Fruit fly (Drosophila melanogaster): ENCODE measurements around the gene CG33003.

Gene CG33003

dm6 chr2L:4440881-4441737 is 40.4 kb downstream of the CG33003 start, which contains the start of gene CG15431 (continued):
- TF ChIP-seq CG6765 (GFP tag; optimal IDR thresholded peaks at IDR 0.05) (no peak), run (tag; optimal IDR thresholded peaks at IDR 0.05) (peak; percentile 17), ftz-f1 (GFP tag; optimal IDR thresholded peaks at IDR 0.05) (peak; percentile 5), HLH3B (GFP tag; IDR thresholded peaks at IDR 0.05) (peak; percentile 65; the same call in 1 of the 2 replicates), CG13624 (GFP tag; optimal IDR thresholded peaks at IDR 0.05) (peak; percentile 25), lilli (GFP tag; optimal IDR thresholded peaks at IDR 0.05) (peak; percentile 69), CG9727 (GFP tag; optimal IDR thresholded peaks at IDR 0.05) (peak; percentile 44), ac (GFP tag; optimal IDR thresholded peaks at IDR 0.05) (no peak), row (GFP tag; IDR thresholded peaks at IDR 0.05) (peak; percentile 71), Rfx (GFP tag; IDR thresholded peaks at IDR 0.05) (peak; percentile 73), CG16813 (GFP tag; IDR thresholded peaks at IDR 0.05; ENCODE audit: partially characterized antibody) (no peak), dimm (GFP tag; IDR thresholded peaks at IDR 0.05) (no peak), H2.0 (GFP tag; IDR thresholded peaks at IDR 0.05) (peak; percentile 57), sna (GFP tag; IDR thresholded peaks at IDR 0.05; ENCODE audit: partially characterized antibody) (no peak), wek (GFP tag; optimal IDR thresholded peaks at IDR 0.05) (no peak), sens (GFP tag) (peak; percentile 82), CG7357 (GFP tag; IDR thresholded peaks at IDR 0.05) (no peak), CG14710 (tag; optimal IDR thresholded peaks at IDR 0.05) (no peak), Gug (GFP tag; IDR thresholded peaks at IDR 0.05) (peak; percentile 33; the same call in 1 of the 4 replicates), CG15696 (tag; optimal IDR thresholded peaks at IDR 0.05) (no peak), CG15269 (tag; optimal IDR thresholded peaks at IDR 0.05) (peak; percentile 65), Side (GFP tag; optimal IDR thresholded peaks at IDR 0.05) (no peak), kni (GFP tag; optimal IDR thresholded peaks at IDR 0.05) (no peak), CG7556 (GFP tag; optimal IDR thresholded peaks at IDR 0.05) (peak; percentile 79), MTF-1 (GFP tag; optimal IDR thresholded peaks at IDR 0.05; ENCODE audit: borderline replicate concordance) (no peak), dan (GFP tag; IDR thresholded peaks at IDR 0.05) (no peak), Nf-YA (GFP tag; IDR thresholded peaks at IDR 0.05) (peak; percentile 62; the same call in 1 of the 2 replicates), sqz (GFP tag; optimal IDR thresholded peaks at IDR 0.05) (no peak), fu2 (GFP tag; optimal IDR thresholded peaks at IDR 0.05) (no peak), CG11093 (GFP tag; IDR thresholded peaks at IDR 0.05) (0 out of 3 replicates have a peak, but pooled peaks have one; percentile 21), eyg (GFP tag; optimal IDR thresholded peaks at IDR 0.05) (no peak), bigmax (GFP tag; optimal IDR thresholded peaks at IDR 0.05) (no peak), Jarid2 (GFP tag; optimal IDR thresholded peaks at IDR 0.05) (peak; percentile 82), ato (GFP tag; IDR thresholded peaks at IDR 0.05; ENCODE audit: partially characterized antibody) (no peak), nom (GFP tag; optimal IDR thresholded peaks at IDR 0.05) (no peak), CG17802 (tag; optimal IDR thresholded peaks at IDR 0.05) (no peak), Tbp (GFP tag; optimal IDR thresholded peaks at IDR 0.05) (no peak), amos (GFP tag; IDR thresholded peaks at IDR 0.05; ENCODE audit: partially characterized antibody) (peak; percentile 14; the same call in 1 of the 2 replicates), HmgD (GFP tag; optimal IDR thresholded peaks at IDR 0.05) (no peak), lbe (GFP tag; optimal IDR thresholded peaks at IDR 0.05) (no peak), CG18619 (GFP tag; optimal IDR thresholded peaks at IDR 0.05) (peak; percentile 58), CG7786 (GFP tag; optimal IDR thresholded peaks at IDR 0.05) (peak; percentile 13), ash1 (GFP tag; optimal IDR thresholded peaks at IDR 0.05) (no peak), twi (tag; optimal IDR thresholded peaks at IDR 0.05) (no peak), Dad (GFP tag; optimal IDR thresholded peaks at IDR 0.05) (no peak), Antp (GFP tag; optimal IDR thresholded peaks at IDR 0.05) (no peak), CG13123 (GFP tag; optimal IDR thresholded peaks at IDR 0.05) (peak; percentile 5), yki (optimal IDR thresholded peaks at IDR 0.05) (no peak), zfh1 (GFP tag; IDR thresholded peaks at IDR 0.05) (peak; percentile 40; the same call in 1 of the 3 replicates)
